Worm (Caenorhabditis elegans) whole organism, L4/young adult: ENCODE measurements around the gene H10E21.5.

Experiments
- W03F9.2 ChIP-seq: fragments of 150-350 bp; optimal IDR thresholded peaks from 2 replicates; lab custom pipeline; 2014; ENCODE audit warnings: missing biosample characterization, missing genetic modification characterization
- dao-5 ChIP-seq: sonication (generic microtip); optimal IDR thresholded peaks from 2 replicates; lab custom pipeline; 2016; ENCODE audit warnings: missing genotype, missing genetic modification characterization, moderate library complexity, missing compliant biosample characterization
- him-1 ChIP-seq: sonication (generic microtip); optimal IDR thresholded peaks from 2 replicates; lab custom pipeline; 2016; ENCODE audit warnings: missing genotype, missing genetic modification reagents, missing genetic modification characterization, missing compliant biosample characterization

The H10E21.5 gene

ce11 chrIII:16797-17196 is 7.0 kb downstream of the H10E21.5 start:
- TF ChIP-seq dao-5 (tag; lab: Kevin White, UChicago) (no peak), W03F9.2 (no peak), him-1 (tag; lab: Kevin White, UChicago) (no peak)

- TF ChIP-seq dao-5 (tag; lab: Kevin White, UChicago) (no peak), W03F9.2 (no peak), him-1 (tag; lab: Kevin White, UChicago) (no peak)
Measured at ce11 chrIII:15224-15822, 8.4 kb downstream of the H10E21.5 start, which contains the start of gene H10E21.1. Gene H10E21.1 (plus strand): TSS chrIII:15772.

ce11 chrIII:14671-15070 is 9.1 kb downstream of the H10E21.5 start, which contains the start of gene nhr-80:
Gene nhr-80 (minus strand): TSS chrIII:14869.
- TF ChIP-seq dao-5 (tag; lab: Kevin White, UChicago) (no peak), W03F9.2 (no peak), him-1 (tag; lab: Kevin White, UChicago) (no peak)

- TF ChIP-seq him-1 (tag; lab: Kevin White, UChicago) = no peak
- TF ChIP-seq dao-5 (tag; lab: Kevin White, UChicago) = no peak
- no peak for TF ChIP-seq W03F9.2
Measured at ce11 chrIII:14175-14574, 9.6 kb downstream of the H10E21.5 start.

ce11 chrIII:2919-3371 is 20.8 kb downstream of the H10E21.5 start, which contains the start of the genes fbxa-6, cTel54X.2 and npr-30:
Gene fbxa-6 (minus strand): TSS chrIII:3097.
Gene cTel54X.2 (plus strand): TSS chrIII:3278.
Gene npr-30 (plus strand): TSS chrIII:3321.
- TF ChIP-seq dao-5 (tag; lab: Kevin White, UChicago) = no peak
- no peak for TF ChIP-seq W03F9.2
- no peak for TF ChIP-seq him-1 (tag; lab: Kevin White, UChicago)
